Worm (Caenorhabditis elegans) whole organism, early embryonic: Measurements from ENCODE around the gene F29B9.11.

Experiments used
- B0310.2 ChIP-seq: sonication (generic microtip); optimal IDR thresholded peaks from 2 replicates; lab custom pipeline; 2016; ENCODE audit warnings: mild to moderate bottlenecking, missing genetic modification characterization, missing compliant biosample characterization
- F13C5.2 ChIP-seq: sonication (generic microtip); optimal IDR thresholded peaks from 2 replicates; lab custom pipeline; 2017; ENCODE audit warnings: mild to moderate bottlenecking, missing genetic modification characterization, inconsistent platforms, missing compliant biosample characterization
- aly-1 ChIP-seq: sonication (generic microtip); optimal IDR thresholded peaks from 2 replicates; lab custom pipeline; 2016; ENCODE audit warnings: missing genetic modification characterization, missing compliant biosample characterization
- ama-1 ChIP-seq: fragments of 150-350 bp; optimal IDR thresholded peaks from 2 replicates; lab custom pipeline; 2014
- ceh-13 ChIP-seq: fragments of 200-800 bp; sonication (Bioruptor generic); optimal IDR thresholded peaks from 2 replicates; lab custom pipeline; 2018; ENCODE audit warnings: mild to moderate bottlenecking, missing genetic modification characterization, missing compliant biosample characterization
- ceh-36 ChIP-seq: sonication (generic microtip); optimal IDR thresholded peaks from 2 replicates; lab custom pipeline; 2016; ENCODE audit warnings: missing genetic modification characterization, inconsistent platforms, missing compliant biosample characterization
- ets-7 ChIP-seq: sonication (generic microtip); optimal IDR thresholded peaks from 2 replicates; lab custom pipeline; 2016; ENCODE audit warnings: missing genotype, missing genetic modification characterization, missing compliant biosample characterization
- flt-1 ChIP-seq: fragments of 200-800 bp; sonication (Bioruptor generic); IDR thresholded peaks from 2 replicates; pipeline ENCODE4 v1.3.6; 2022; ENCODE audit warnings: missing genetic modification characterization, missing compliant biosample characterization
- hmbx-1 ChIP-seq: sonication (generic microtip); optimal IDR thresholded peaks from 2 replicates; lab custom pipeline; 2016; ENCODE audit warnings: mild to moderate bottlenecking, missing genetic modification characterization, missing compliant biosample characterization
- hmg-4 ChIP-seq: fragments of 200-800 bp; sonication (Bioruptor generic); optimal IDR thresholded peaks from 2 replicates; lab custom pipeline; 2018; ENCODE audit warnings: mild to moderate bottlenecking, missing genetic modification characterization, missing compliant biosample characterization
- hnd-1 ChIP-seq: sonication (generic microtip); optimal IDR thresholded peaks from 2 replicates; lab custom pipeline; 2016; ENCODE audit warnings: missing genetic modification characterization, missing compliant biosample characterization
- pes-1 ChIP-seq: fragments of 200-800 bp; sonication (Bioruptor generic); IDR thresholded peaks from 2 replicates; pipeline ENCODE4 v1.3.6; 2022; ENCODE audit warnings: missing genetic modification reagents, missing genetic modification characterization, missing compliant biosample characterization
- scrt-1 ChIP-seq: fragments of 200-800 bp; sonication (Bioruptor generic); IDR thresholded peaks from 2 replicates; pipeline ENCODE4 v1.3.6; 2022; ENCODE audit warnings: missing genetic modification characterization, missing compliant biosample characterization
- sea-1 ChIP-seq: fragments of 200-800 bp; sonication (Bioruptor generic); conservative IDR thresholded peaks from 2 replicates; pipeline ENCODE4 v1.3.6; 2022; ENCODE audit warnings: missing genetic modification characterization, missing compliant biosample characterization
- tbx-11 ChIP-seq: fragments of 200-800 bp; sonication (Bioruptor generic); IDR thresholded peaks from 2 replicates; pipeline ENCODE4 v1.3.6; 2022; ENCODE audit warnings: missing genetic modification characterization, missing compliant biosample characterization
- tbx-37 ChIP-seq: fragments of 200-800 bp; sonication (Bioruptor generic); conservative IDR thresholded peaks from 2 replicates; pipeline ENCODE4 v1.3.6; 2022; ENCODE audit warnings: missing genetic modification reagents, missing genetic modification characterization, missing compliant biosample characterization
- tra-4 ChIP-seq: sonication (generic microtip); optimal IDR thresholded peaks from 2 replicates; lab custom pipeline; 2017; ENCODE audit warnings: missing genetic modification characterization, missing compliant biosample characterization

Gene F29B9.11

ce11 chrIV:4686898-4687297, 26.9 kb upstream of the F29B9.11 start:
- TF ChIP-seq tra-4 (tag; lab: Kevin White, UChicago) (no peak), tbx-11 (GFP tag; lab: Robert Waterston, UW) (no peak), tbx-37 (GFP tag; lab: Robert Waterston, UW) (no peak), F13C5.2 (tag; lab: Kevin White, UChicago) (no peak), hmg-4 (GFP tag; lab: Kevin White, UChicago) (no peak), flt-1 (no peak), scrt-1 (GFP tag; lab: Robert Waterston, UW) (no peak), B0310.2 (no peak), ama-1 (no peak)

ce11 chrIV:4686291-4686830, 26.4 kb upstream of the F29B9.11 start:
- TF ChIP-seq B0310.2 (no peak), sea-1 (GFP tag; lab: Robert Waterston, UW) (no peak)

DNA sequence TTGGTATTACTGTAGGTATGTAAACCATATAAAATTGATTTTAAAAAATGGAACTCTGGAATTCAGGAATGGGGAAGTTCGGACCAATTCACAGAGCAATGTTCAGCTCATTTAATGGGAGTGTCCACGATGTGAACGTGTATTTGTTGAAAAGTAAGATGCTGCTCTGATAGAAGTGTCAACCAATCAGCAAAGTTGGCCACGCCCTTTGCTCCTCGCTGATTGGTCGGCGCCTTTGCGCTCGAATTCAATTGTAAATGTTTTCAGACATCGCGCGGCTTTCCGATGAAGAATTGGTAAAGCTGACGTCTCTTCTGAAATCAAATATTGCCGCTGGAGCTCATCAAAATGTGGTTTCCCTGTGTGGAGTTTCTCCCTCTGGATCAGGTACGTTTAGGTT, 23.1 kb upstream of the F29B9.11 start:
- TF ChIP-seq hmg-4 (GFP tag; lab: Kevin White, UChicago) (no peak), aly-1 (tag; lab: Kevin White, UChicago) (no peak), pes-1 (GFP tag; lab: Robert Waterston, UW) (no peak), scrt-1 (GFP tag; lab: Robert Waterston, UW) (no peak), flt-1 (no peak), sea-1 (GFP tag; lab: Robert Waterston, UW) (no peak), B0310.2 (no peak), hnd-1 (no peak), F13C5.2 (tag; lab: Kevin White, UChicago) (no peak), tbx-11 (GFP tag; lab: Robert Waterston, UW) (no peak), tbx-37 (GFP tag; lab: Robert Waterston, UW) (no peak), ets-7 (no peak), tra-4 (tag; lab: Kevin White, UChicago) (no peak), ama-1 (no peak), ceh-13 (GFP tag; lab: Kevin White, UChicago) (no peak), hmbx-1 (tag; lab: Kevin White, UChicago) (no peak), ceh-36 (tag; lab: Kevin White, UChicago) (no peak)

- TF ChIP-seq hnd-1 (no peak), ets-7 (no peak), aly-1 (tag; lab: Kevin White, UChicago) (no peak), flt-1 (no peak), tbx-11 (GFP tag; lab: Robert Waterston, UW) (no peak), ceh-36 (tag; lab: Kevin White, UChicago) (no peak), ama-1 (no peak), B0310.2 (no peak)
Measured at ce11 chrIV:4678718-4679117, 18.7 kb upstream of the F29B9.11 start, which contains the start of gene kin-36. Gene kin-36, plus strand, starts transcription at chrIV:4679018.

DNA sequence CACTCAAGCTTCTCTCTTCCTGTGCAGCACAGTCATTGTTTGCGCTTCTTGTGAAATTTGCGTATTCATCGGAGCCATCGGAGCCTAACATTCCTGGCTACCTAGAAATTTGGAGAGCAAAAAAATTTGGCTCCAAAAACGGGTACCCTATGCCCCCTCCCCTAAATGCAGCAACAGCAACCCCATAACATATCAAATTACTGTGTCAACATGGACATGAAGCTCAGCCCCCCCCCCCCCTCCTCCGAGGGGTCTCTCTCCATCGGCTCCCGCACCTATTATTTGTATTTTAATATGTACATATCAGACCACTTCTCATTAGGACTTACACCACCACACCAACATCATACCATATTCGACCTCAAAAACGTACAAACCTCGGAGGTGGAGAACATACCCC, 14.3 kb upstream of the F29B9.11 start:
- TF ChIP-seq tra-4 (tag; lab: Kevin White, UChicago) (no peak), F13C5.2 (tag; lab: Kevin White, UChicago) (no peak), ceh-36 (tag; lab: Kevin White, UChicago) (no peak), B0310.2 (no peak), hnd-1 (no peak), pes-1 (GFP tag; lab: Robert Waterston, UW) (no peak), hmg-4 (GFP tag; lab: Kevin White, UChicago) (no peak), aly-1 (tag; lab: Kevin White, UChicago) (no peak), scrt-1 (GFP tag; lab: Robert Waterston, UW) (no peak), ama-1 (no peak), hmbx-1 (tag; lab: Kevin White, UChicago) (no peak), tbx-11 (GFP tag; lab: Robert Waterston, UW) (no peak), sea-1 (GFP tag; lab: Robert Waterston, UW) (no peak)

ce11 chrIV:4673332-4673731, 13.3 kb upstream of the F29B9.11 start:
- no peak for TF ChIP-seq hnd-1
- TF ChIP-seq ets-7, result no peak
- TF ChIP-seq scrt-1 (GFP tag; lab: Robert Waterston, UW), result no peak
- no peak for TF ChIP-seq tbx-37 (GFP tag; lab: Robert Waterston, UW)

- TF ChIP-seq F13C5.2 (tag; lab: Kevin White, UChicago) (no peak), flt-1 (no peak), hmbx-1 (tag; lab: Kevin White, UChicago) (no peak), tbx-11 (GFP tag; lab: Robert Waterston, UW) (no peak), sea-1 (GFP tag; lab: Robert Waterston, UW) (no peak), tra-4 (tag; lab: Kevin White, UChicago) (no peak), hmg-4 (GFP tag; lab: Kevin White, UChicago) (no peak), ceh-36 (tag; lab: Kevin White, UChicago) (no peak), ets-7 (no peak), ama-1 (no peak), hnd-1 (no peak), tbx-37 (GFP tag; lab: Robert Waterston, UW) (no peak), scrt-1 (GFP tag; lab: Robert Waterston, UW) (no peak), aly-1 (tag; lab: Kevin White, UChicago) (no peak)
Measured at ce11 chrIV:4669242-4669641, 9.2 kb upstream of the F29B9.11 start, which contains the start of gene F29B9.12. Gene F29B9.12, plus strand, starts transcription at chrIV:4669542.

- TF ChIP-seq tra-4 (tag; lab: Kevin White, UChicago) (no peak), tbx-11 (GFP tag; lab: Robert Waterston, UW) (no peak), ama-1 (no peak), hmbx-1 (tag; lab: Kevin White, UChicago) (no peak), ceh-36 (tag; lab: Kevin White, UChicago) (no peak), ets-7 (no peak), hmg-4 (GFP tag; lab: Kevin White, UChicago) (no peak), flt-1 (no peak), pes-1 (GFP tag; lab: Robert Waterston, UW) (no peak), sea-1 (GFP tag; lab: Robert Waterston, UW) (no peak), aly-1 (tag; lab: Kevin White, UChicago) (no peak), hnd-1 (no peak), scrt-1 (GFP tag; lab: Robert Waterston, UW) (no peak), F13C5.2 (tag; lab: Kevin White, UChicago) (no peak), tbx-37 (GFP tag; lab: Robert Waterston, UW) (no peak), ceh-13 (GFP tag; lab: Kevin White, UChicago) (no peak), B0310.2 (no peak)
Measured at ce11 chrIV:4667835-4668234, 7.8 kb upstream of the F29B9.11 start.
